Fruit fly (Drosophila melanogaster): ENCODE data around the gene CG5162.
A peak's percentile ranks its signal among the peaks of the same experiment; 100 is the strongest.

- no peak for TF ChIP-seq ato (GFP tag; IDR thresholded peaks at IDR 0.05; ENCODE audit: partially characterized antibody)
- no peak for TF ChIP-seq tx (GFP tag; optimal IDR thresholded peaks at IDR 0.05)
- no peak for TF ChIP-seq h (optimal IDR thresholded peaks at IDR 0.05)
- peak; percentile 38 for TF ChIP-seq grau (tag; optimal IDR thresholded peaks at IDR 0.05)
- peak; percentile 21 for TF ChIP-seq Chrac-16 (GFP tag; optimal IDR thresholded peaks at IDR 0.05)
- no peak for TF ChIP-seq CG2129 (GFP tag; IDR thresholded peaks at IDR 0.05; ENCODE audit: partially characterized antibody)
- TF ChIP-seq mam (GFP tag; optimal IDR thresholded peaks at IDR 0.05) = peak; percentile 12
- no peak for TF ChIP-seq CG3838 (GFP tag; optimal IDR thresholded peaks at IDR 0.05)
- TF ChIP-seq HLH3B (GFP tag; IDR thresholded peaks at IDR 0.05) = no peak
- no peak for TF ChIP-seq twi (tag; optimal IDR thresholded peaks at IDR 0.05)
- no peak for TF ChIP-seq MTF-1 (GFP tag; optimal IDR thresholded peaks at IDR 0.05; ENCODE audit: borderline replicate concordance)
- no peak for TF ChIP-seq Asciz (GFP tag; optimal IDR thresholded peaks at IDR 0.05)
- TF ChIP-seq CG13287 (GFP tag; IDR thresholded peaks at IDR 0.05; ENCODE audit: partially characterized antibody) = no peak
- TF ChIP-seq CG14860 (GFP tag; IDR thresholded peaks at IDR 0.05; ENCODE audit: partially characterized antibody) = no peak
These were observed 14.5 kb downstream of the CG5162 start for dm6 chrX:17229475-17230169.
